Worm (Caenorhabditis elegans) whole organism, late embryonic: ENCODE results near the gene W02F12.2.

ENCODE experiments used
- C08G9.2 ChIP-seq: sonication (generic microtip); optimal IDR thresholded peaks from 2 replicates; lab custom pipeline; 2016; ENCODE audit warnings: mild to moderate bottlenecking, missing genetic modification characterization, moderate library complexity, missing compliant biosample characterization
- C38D4.7 ChIP-seq: fragments of 200-800 bp; sonication (Bioruptor generic); optimal IDR thresholded peaks from 2 replicates; lab custom pipeline; 2018; ENCODE audit warnings: mild to moderate bottlenecking, missing genetic modification characterization, moderate library complexity, missing compliant biosample characterization
- K09A11.1 ChIP-seq: sonication (generic microtip); optimal IDR thresholded peaks from 2 replicates; lab custom pipeline; 2017; ENCODE audit warnings: antibody characterized with exemption, mild to moderate bottlenecking, missing genetic modification characterization, missing compliant biosample characterization; ENCODE audit not compliant: insufficient read depth
- Y22D7AL.16 ChIP-seq: sonication (generic microtip); optimal IDR thresholded peaks from 2 replicates; lab custom pipeline; 2016; ENCODE audit warnings: missing genetic modification characterization, missing compliant biosample characterization
- ahr-1 ChIP-seq: sonication (generic microtip); optimal IDR thresholded peaks from 2 replicates; lab custom pipeline; 2016; ENCODE audit warnings: missing genetic modification characterization, missing compliant biosample characterization
- ama-1 ChIP-seq: fragments of 150-350 bp; optimal IDR thresholded peaks from 2 replicates; lab custom pipeline; 2014
- ceh-14 ChIP-seq: sonication (generic microtip); optimal IDR thresholded peaks from 2 replicates; lab custom pipeline; 2016; ENCODE audit warnings: missing genotype, missing genetic modification characterization, missing compliant biosample characterization
- ceh-18 ChIP-seq: sonication (generic microtip); optimal IDR thresholded peaks from 2 replicates; lab custom pipeline; 2016; ENCODE audit warnings: missing genetic modification characterization, missing compliant biosample characterization
- ceh-19 ChIP-seq: fragments of 200-800 bp; sonication (Bioruptor generic); optimal IDR thresholded peaks from 2 replicates; lab custom pipeline; 2018; ENCODE audit warnings: mild to moderate bottlenecking, missing genetic modification characterization, missing compliant biosample characterization
- ceh-22 ChIP-seq: sonication (generic microtip); optimal IDR thresholded peaks from 2 replicates; lab custom pipeline; 2017; ENCODE audit warnings: missing biosample characterization, missing genetic modification characterization
- ceh-24 ChIP-seq: sonication (generic microtip); optimal IDR thresholded peaks from 2 replicates; lab custom pipeline; 2016; ENCODE audit warnings: mild to moderate bottlenecking, missing genetic modification characterization, missing compliant biosample characterization
- ceh-30 ChIP-seq: fragments of 150-350 bp; optimal IDR thresholded peaks from 2 replicates; lab custom pipeline; 2014; ENCODE audit warnings: missing biosample characterization, missing genetic modification characterization
- ceh-34 ChIP-seq: sonication (generic microtip); optimal IDR thresholded peaks from 2 replicates; lab custom pipeline; 2016; ENCODE audit warnings: mild to moderate bottlenecking, missing genetic modification characterization, missing compliant biosample characterization
- ceh-48 ChIP-seq: sonication (generic microtip); optimal IDR thresholded peaks from 2 replicates; lab custom pipeline; 2016; ENCODE audit warnings: missing genetic modification characterization, inconsistent platforms, missing compliant biosample characterization
- ceh-6 ChIP-seq: fragments of 200-800 bp; sonication (Bioruptor generic); optimal IDR thresholded peaks from 2 replicates; lab custom pipeline; 2018; ENCODE audit warnings: mild to moderate bottlenecking, missing genetic modification characterization, missing compliant biosample characterization
- che-1 ChIP-seq: sonication (generic microtip); optimal IDR thresholded peaks from 2 replicates; lab custom pipeline; 2016; ENCODE audit warnings: mild to moderate bottlenecking, missing genetic modification characterization, missing compliant biosample characterization
- dmd-4 ChIP-seq: sonication (generic microtip); optimal IDR thresholded peaks from 2 replicates; lab custom pipeline; 2016; ENCODE audit warnings: borderline replicate concordance, missing genetic modification characterization, missing compliant biosample characterization
- dve-1 ChIP-seq: sonication (generic microtip); optimal IDR thresholded peaks from 2 replicates; lab custom pipeline; 2017; ENCODE audit warnings: antibody characterized with exemption, mild to moderate bottlenecking, missing genetic modification characterization, missing compliant biosample characterization
- elt-2 ChIP-seq: sonication (generic microtip); optimal IDR thresholded peaks from 2 replicates; lab custom pipeline; 2016; ENCODE audit warnings: missing genetic modification reagents, missing genetic modification characterization, missing compliant biosample characterization
- elt-4 ChIP-seq: sonication (generic microtip); optimal IDR thresholded peaks from 2 replicates; lab custom pipeline; 2016; ENCODE audit warnings: missing genetic modification characterization, missing compliant biosample characterization
- ets-4 ChIP-seq: sonication (generic microtip); optimal IDR thresholded peaks from 2 replicates; lab custom pipeline; 2016; ENCODE audit warnings: missing genetic modification characterization, missing compliant biosample characterization
- eyg-1 ChIP-seq: sonication (generic microtip); optimal IDR thresholded peaks from 2 replicates; lab custom pipeline; 2016; ENCODE audit warnings: missing genotype, missing genetic modification characterization, missing compliant biosample characterization
- fax-1 ChIP-seq: sonication (generic microtip); optimal IDR thresholded peaks from 2 replicates; lab custom pipeline; 2016; ENCODE audit warnings: missing genotype, missing genetic modification characterization, missing compliant biosample characterization
- hlh-13 ChIP-seq: fragments of 200-800 bp; sonication (Bioruptor generic); optimal IDR thresholded peaks from 2 replicates; lab custom pipeline; 2018; ENCODE audit warnings: mild to moderate bottlenecking, missing genetic modification characterization, missing compliant biosample characterization
- hlh-30 ChIP-seq: sonication (generic microtip); optimal IDR thresholded peaks from 2 replicates; lab custom pipeline; 2017; ENCODE audit warnings: antibody characterized with exemption, missing genetic modification characterization, missing compliant biosample characterization; ENCODE audit not compliant: insufficient read depth
- hlh-8 ChIP-seq: sonication (generic microtip); optimal IDR thresholded peaks from 2 replicates; lab custom pipeline; 2016; ENCODE audit warnings: missing genotype, missing genetic modification characterization, missing compliant biosample characterization
- lim-6 ChIP-seq: sonication (generic microtip); optimal IDR thresholded peaks from 2 replicates; lab custom pipeline; 2016; ENCODE audit warnings: missing genetic modification characterization, missing compliant biosample characterization
- lin-11 ChIP-seq: fragments of 200-800 bp; sonication (Bioruptor generic); optimal IDR thresholded peaks from 2 replicates; lab custom pipeline; 2018; ENCODE audit warnings: mild to moderate bottlenecking, missing genetic modification characterization, missing compliant biosample characterization
- madf-2 ChIP-seq: sonication (generic microtip); optimal IDR thresholded peaks from 2 replicates; lab custom pipeline; 2017; ENCODE audit warnings: missing genetic modification characterization, missing compliant biosample characterization
- nhr-232 ChIP-seq: sonication (generic microtip); optimal IDR thresholded peaks from 2 replicates; lab custom pipeline; 2016; ENCODE audit warnings: missing genetic modification characterization, missing compliant biosample characterization
- npax-4 ChIP-seq: sonication (generic microtip); optimal IDR thresholded peaks from 2 replicates; lab custom pipeline; 2016; ENCODE audit warnings: missing genetic modification characterization, missing compliant biosample characterization
- odd-2 ChIP-seq: sonication (generic microtip); optimal IDR thresholded peaks from 2 replicates; lab custom pipeline; 2017; ENCODE audit warnings: antibody characterized with exemption, mild to moderate bottlenecking, missing genetic modification characterization, missing compliant biosample characterization
- pat-9 ChIP-seq: fragments of 200-800 bp; sonication (Bioruptor generic); optimal IDR thresholded peaks from 2 replicates; lab custom pipeline; 2018; ENCODE audit warnings: mild to moderate bottlenecking, missing genetic modification characterization, moderate library complexity, missing compliant biosample characterization
- pha-2 ChIP-seq: sonication (generic microtip); optimal IDR thresholded peaks from 2 replicates; lab custom pipeline; 2017; ENCODE audit warnings: mild to moderate bottlenecking, missing genetic modification characterization, missing compliant biosample characterization
- ref-2 ChIP-seq: sonication (generic microtip); optimal IDR thresholded peaks from 2 replicates; lab custom pipeline; 2016; ENCODE audit warnings: missing genetic modification characterization, missing compliant biosample characterization
- rnt-1 ChIP-seq: sonication (generic microtip); optimal IDR thresholded peaks from 2 replicates; lab custom pipeline; 2016; ENCODE audit warnings: missing genetic modification characterization, missing compliant biosample characterization
- sdc-2 ChIP-seq: sonication (generic microtip); optimal IDR thresholded peaks from 2 replicates; lab custom pipeline; 2016; ENCODE audit warnings: missing genotype, missing genetic modification characterization, missing compliant biosample characterization
- sox-2 ChIP-seq: fragments of 200-800 bp; sonication (Bioruptor generic); IDR thresholded peaks from 2 replicates; pipeline ENCODE4 v1.3.6; 2022; ENCODE audit warnings: missing genetic modification reagents, missing genetic modification characterization, missing compliant biosample characterization
- sox-4 ChIP-seq: sonication (generic microtip); optimal IDR thresholded peaks from 2 replicates; lab custom pipeline; 2017; ENCODE audit warnings: mild to moderate bottlenecking, missing genetic modification characterization, inconsistent platforms, missing compliant biosample characterization
- tbx-2 ChIP-seq: sonication (generic microtip); optimal IDR thresholded peaks from 2 replicates; lab custom pipeline; 2016; ENCODE audit warnings: missing genetic modification characterization, missing compliant biosample characterization
- ttx-3 ChIP-seq: sonication (generic microtip); optimal IDR thresholded peaks from 2 replicates; lab custom pipeline; 2016; ENCODE audit warnings: missing genetic modification reagents, missing genetic modification characterization, missing compliant biosample characterization
- unc-86 ChIP-seq: sonication (generic microtip); optimal IDR thresholded peaks from 2 replicates; lab custom pipeline; 2016; ENCODE audit warnings: missing genetic modification characterization, missing compliant biosample characterization

The W02F12.2 gene

ce11 chrV:6709050-6709683 is 11.7 kb upstream of the W02F12.2 start, which contains the start of gene dlst-1 (continued):
- TF ChIP-seq ets-4 = no peak
- no peak for TF ChIP-seq ama-1 (lab: Kevin White, UChicago)
- TF ChIP-seq ceh-24 (tag; lab: Kevin White, UChicago) = no peak
- TF ChIP-seq lim-6 (tag; lab: Kevin White, UChicago) = no peak
- peak; percentile 45 for TF ChIP-seq sox-4 (tag; lab: Kevin White, UChicago)
- no peak for TF ChIP-seq eyg-1
- peak; percentile 73 for TF ChIP-seq pat-9 (tag; lab: Kevin White, UChicago)
- peak; percentile 35 for TF ChIP-seq rnt-1 (tag; lab: Kevin White, UChicago)
- TF ChIP-seq che-1 (tag; lab: Kevin White, UChicago) = peak; percentile 2
- peak; percentile 62 for TF ChIP-seq madf-2
- no peak for TF ChIP-seq ahr-1 (tag; lab: Kevin White, UChicago)
- TF ChIP-seq ceh-18 (tag; lab: Kevin White, UChicago) = peak; percentile 4
- peak; percentile 23 for TF ChIP-seq C38D4.7 (GFP tag; lab: Kevin White, UChicago)
- TF ChIP-seq dve-1 = no peak
- TF ChIP-seq npax-4 (tag; lab: Kevin White, UChicago) = no peak
- TF ChIP-seq ceh-19 (GFP tag; lab: Kevin White, UChicago) = peak; percentile 42
- peak; percentile 36 for TF ChIP-seq C08G9.2
- TF ChIP-seq ceh-30 (tag; lab: Kevin White, UChicago) = no peak
- peak; percentile 14 for TF ChIP-seq K09A11.1 (tag; lab: Kevin White, UChicago)
- TF ChIP-seq hlh-8 (tag; lab: Kevin White, UChicago) = peak; percentile 6
- no peak for TF ChIP-seq sox-2 (GFP tag; lab: Robert Waterston, UW)
- no peak for TF ChIP-seq ceh-48 (tag; lab: Kevin White, UChicago)
- TF ChIP-seq ref-2 (tag; lab: Kevin White, UChicago) = no peak
- TF ChIP-seq nhr-232 (tag; lab: Kevin White, UChicago) = peak; percentile 47
- peak; percentile 20 for TF ChIP-seq pha-2 (tag; lab: Kevin White, UChicago)
- no peak for TF ChIP-seq hlh-13 (GFP tag; lab: Kevin White, UChicago)
- no peak for TF ChIP-seq unc-86 (tag; lab: Kevin White, UChicago)
- TF ChIP-seq tbx-2 = peak; percentile 60
- TF ChIP-seq ceh-14 (tag; lab: Kevin White, UChicago) = peak; percentile 48
- no peak for TF ChIP-seq odd-2
- peak; percentile 54 for TF ChIP-seq ttx-3
- peak; percentile 23 for TF ChIP-seq sdc-2 (tag; lab: Kevin White, UChicago)
- TF ChIP-seq Y22D7AL.16 (tag; lab: Kevin White, UChicago) = peak; percentile 5
- TF ChIP-seq ceh-22 (tag; lab: Kevin White, UChicago) = no peak
- TF ChIP-seq fax-1 (tag; lab: Kevin White, UChicago) = peak; percentile 49
- TF ChIP-seq hlh-30 = no peak
- TF ChIP-seq, all 69 proteins: peak for 36

DNA sequence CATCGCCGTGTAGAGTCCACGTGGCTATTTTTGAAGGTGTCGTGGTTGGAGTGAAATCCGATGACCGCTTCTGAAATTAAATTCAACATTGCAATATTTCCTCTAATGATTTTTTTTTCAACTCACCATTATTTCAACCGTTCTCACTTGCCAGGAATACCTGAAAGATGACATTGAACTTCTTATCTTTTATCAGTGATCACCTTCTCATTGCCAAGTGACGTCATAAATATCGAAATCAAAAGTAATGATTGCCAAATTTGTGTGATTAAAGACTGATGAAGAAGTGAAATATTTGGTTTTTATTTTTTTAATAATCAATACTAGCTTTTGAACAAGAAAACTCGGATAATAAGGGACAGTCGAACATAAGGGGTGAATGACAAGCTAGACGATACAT is 9.3 kb upstream of the W02F12.2 start, which contains the start of gene W02F12.4:
Gene W02F12.4 (minus strand): TSS at position 164 of the 400 bp plus-strand sequence.
- peak; percentile 82 for TF ChIP-seq elt-2 (tag; lab: Kevin White, UChicago)
- TF ChIP-seq ref-2 (tag; lab: Kevin White, UChicago) = no peak
- TF ChIP-seq, all 69 proteins: peak for 1

DNA sequence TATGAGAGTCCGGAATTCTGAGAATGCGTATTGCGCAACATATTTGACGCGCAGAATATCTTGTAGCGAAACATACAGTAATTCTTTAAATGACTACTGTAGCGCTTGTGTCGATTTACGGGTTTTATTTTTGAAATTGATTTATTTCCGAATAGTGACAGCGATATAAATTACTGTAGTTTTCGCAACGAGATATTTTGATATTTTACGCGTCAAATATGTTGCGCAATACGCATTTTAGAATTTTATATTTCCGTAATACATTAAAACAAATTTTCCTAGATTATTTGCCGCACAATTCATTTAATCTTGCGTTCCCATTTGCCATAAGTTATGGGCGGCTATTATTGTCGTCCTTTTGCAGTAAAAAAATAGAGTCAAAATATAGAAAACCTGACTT is 7.9 kb upstream of the W02F12.2 start:
- TF ChIP-seq ceh-22 (tag; lab: Kevin White, UChicago) (no peak), lin-11 (tag; lab: Kevin White, UChicago) (no peak), ceh-34 (tag; lab: Kevin White, UChicago) (no peak), madf-2 (no peak), sox-2 (GFP tag; lab: Robert Waterston, UW) (no peak), ets-4 (no peak), dmd-4 (tag; lab: Kevin White, UChicago) (no peak), elt-4 (tag; lab: Kevin White, UChicago) (no peak), hlh-30 (no peak), ceh-6 (GFP tag; lab: Kevin White, UChicago) (no peak), odd-2 (no peak), C08G9.2 (no peak), che-1 (tag; lab: Kevin White, UChicago) (no peak)
